Fruit fly (Drosophila melanogaster): Measurements from ENCODE around the gene CG14314.
A peak's percentile ranks its signal among the peaks of the same experiment; 100 is the strongest.

CG14314 gene

DNA sequence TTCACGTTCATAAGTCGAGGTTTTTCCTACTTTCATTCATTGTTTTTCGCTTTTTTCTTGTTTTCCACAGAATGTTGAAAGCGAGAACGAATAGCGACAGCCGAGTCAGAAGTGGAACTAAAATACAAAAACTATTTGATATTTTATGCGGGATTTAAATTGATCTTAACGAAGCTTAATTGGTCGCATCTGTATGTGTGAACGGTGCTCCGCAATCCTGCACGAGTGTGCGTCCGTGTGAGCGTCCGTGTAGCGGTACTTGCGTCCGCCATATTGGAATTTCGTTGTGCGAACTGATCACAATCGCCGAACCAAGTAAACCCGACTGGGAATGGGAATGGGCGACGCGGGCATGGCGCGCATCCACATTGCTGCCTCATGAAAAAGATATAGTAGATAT lies 16.2 kb downstream of the CG14314 start:
- TF ChIP-seq CG12942 (GFP tag; optimal IDR thresholded peaks at IDR 0.05) (no peak), phol (tag; optimal IDR thresholded peaks at IDR 0.05) (peak; percentile 70), CG17802 (tag; optimal IDR thresholded peaks at IDR 0.05) (peak; percentile 92), cg (GFP tag; optimal IDR thresholded peaks at IDR 0.05) (peak; percentile 22), gcm (GFP tag; optimal IDR thresholded peaks at IDR 0.05) (peak; percentile 48), CG10431 (GFP tag; optimal IDR thresholded peaks at IDR 0.05) (no peak), CG10462 (GFP tag; optimal IDR thresholded peaks at IDR 0.05) (no peak), pfk (GFP tag; optimal IDR thresholded peaks at IDR 0.05) (no peak), sens (GFP tag) (peak; percentile 16)

DNA sequence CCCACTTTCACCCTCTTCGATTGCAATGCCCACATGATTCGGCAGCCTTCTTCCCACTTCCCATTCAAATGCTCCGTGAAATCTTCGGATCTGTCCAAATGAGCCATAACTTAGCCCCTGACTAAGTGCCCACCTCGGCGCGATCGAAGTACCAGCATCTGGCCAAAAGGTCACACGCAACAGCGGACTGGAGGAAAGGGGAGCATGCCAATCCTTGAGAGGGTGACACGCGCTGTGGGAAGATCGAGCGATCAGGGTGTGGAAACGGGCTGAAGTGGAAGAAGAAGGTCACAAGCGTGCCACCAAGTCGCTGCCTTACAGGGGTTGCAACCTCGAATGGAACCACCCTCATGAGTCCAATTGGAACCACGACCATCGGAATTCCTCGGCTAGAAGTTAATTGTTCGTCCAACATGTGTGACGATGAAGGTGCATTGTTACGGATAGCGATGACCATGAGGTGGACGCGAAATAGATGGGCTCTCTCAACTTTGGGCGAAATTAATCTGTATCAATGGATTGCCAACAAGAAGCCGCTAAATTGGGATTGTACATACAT lies 18.8 kb downstream of the CG14314 start:
- TF ChIP-seq Ets65A (GFP tag) = peak; percentile 66
- peak; percentile 46 for TF ChIP-seq D (optimal IDR thresholded peaks at IDR 0.05)
- no peak for TF ChIP-seq D (GFP tag; optimal IDR thresholded peaks at IDR 0.05)
- TF ChIP-seq nom (GFP tag; optimal IDR thresholded peaks at IDR 0.05) = no peak
- TF ChIP-seq pros (GFP tag; optimal IDR thresholded peaks at IDR 0.05) = peak; percentile 81
- TF ChIP-seq CG5180 (GFP tag; optimal IDR thresholded peaks at IDR 0.05) = peak; percentile 86
- no peak for TF ChIP-seq Sin3A (optimal IDR thresholded peaks at IDR 0.05)
- peak; percentile 11 for TF ChIP-seq HLHmδ (GFP tag; optimal IDR thresholded peaks at IDR 0.05)
- peak in 1 of 2 experiments; percentile 29 for TF ChIP-seq tll (GFP tag; optimal IDR thresholded peaks at IDR 0.05)
- TF ChIP-seq nerfin-1 (tag; optimal IDR thresholded peaks at IDR 0.05) = peak; percentile 97
- peak; percentile 72 for TF ChIP-seq gcm (GFP tag; optimal IDR thresholded peaks at IDR 0.05)
- TF ChIP-seq insv (GFP tag; optimal IDR thresholded peaks at IDR 0.05) = peak in 1 of 2 experiments; percentile 84

DNA sequence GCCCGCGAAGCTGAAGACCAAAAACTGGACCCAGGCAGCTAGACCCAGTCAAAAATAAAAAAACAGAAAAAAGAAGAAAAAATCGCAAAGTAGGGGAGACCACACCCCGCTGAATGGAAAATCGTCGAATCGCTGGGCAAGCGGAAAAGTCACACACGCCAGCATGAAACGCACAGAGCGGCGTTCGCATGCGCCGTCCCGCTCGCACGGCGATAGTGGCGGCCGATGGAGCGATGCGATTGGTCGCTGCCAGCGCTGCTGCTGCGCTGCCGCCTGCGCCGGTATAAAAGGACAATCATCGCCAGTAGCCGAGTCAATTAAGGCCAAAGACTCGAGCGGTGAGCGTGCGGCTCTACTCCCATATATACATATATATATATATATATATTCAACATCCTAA lies 19.9 kb downstream of the CG14314 start, which contains the start of gene repo:
TSS of gene repo (plus strand) at position 314 of the 400 bp plus-strand sequence.
- TF ChIP-seq rib (GFP tag; IDR thresholded peaks at IDR 0.05) = no peak
- peak; percentile 31; the same call in 1 of the 2 replicates for TF ChIP-seq CG32532 (GFP tag; IDR thresholded peaks at IDR 0.05)
- peak; percentile 93 for TF ChIP-seq gcm (GFP tag; optimal IDR thresholded peaks at IDR 0.05)
- no peak for TF ChIP-seq Drgx (GFP tag; IDR thresholded peaks at IDR 0.05)
- no peak for TF ChIP-seq CG10209 (GFP tag; optimal IDR thresholded peaks at IDR 0.05)
- TF ChIP-seq CG2199 (GFP tag; IDR thresholded peaks at IDR 0.05) = 0 out of 3 replicates have a peak, but pooled peaks have one; percentile 53
- TF ChIP-seq Dref (GFP tag; IDR thresholded peaks at IDR 0.05) = peak; percentile 23; the same call in 1 of the 2 replicates
- peak; percentile 12 for TF ChIP-seq CG5180 (GFP tag; optimal IDR thresholded peaks at IDR 0.05)
- 0 out of 3 replicates have a peak, but pooled peaks have one; percentile 30 for TF ChIP-seq Opbp (GFP tag; IDR thresholded peaks at IDR 0.05; ENCODE audit: partially characterized antibody)
- peak; percentile 56; the same call in 2 of the 3 replicates for TF ChIP-seq CG6791 (GFP tag; IDR thresholded peaks at IDR 0.05; ENCODE audit: partially characterized antibody)
- no peak for TF ChIP-seq CG10462 (GFP tag; optimal IDR thresholded peaks at IDR 0.05)
- no peak for TF ChIP-seq dmrt99B (tag; optimal IDR thresholded peaks at IDR 0.05)
- TF ChIP-seq sim (GFP tag; IDR thresholded peaks at IDR 0.05) = no peak
- peak; percentile 19 for TF ChIP-seq repo (GFP tag; optimal IDR thresholded peaks at IDR 0.05)
- TF ChIP-seq Nf-YC (tag; optimal IDR thresholded peaks at IDR 0.05) = peak; percentile 98
- no peak for TF ChIP-seq crol (GFP tag; IDR thresholded peaks at IDR 0.05)
- no peak for TF ChIP-seq BEAF-32 (GFP tag; optimal IDR thresholded peaks at IDR 0.05)
- TF ChIP-seq pnt (GFP tag; optimal IDR thresholded peaks at IDR 0.05) = no peak
- TF ChIP-seq Nf-YB (GFP tag; optimal IDR thresholded peaks at IDR 0.05) = peak; percentile 99
- no peak for TF ChIP-seq CG6654 (GFP tag; optimal IDR thresholded peaks at IDR 0.05)
- no peak for TF ChIP-seq wor (GFP tag; IDR thresholded peaks at IDR 0.05)
- TF ChIP-seq chm (GFP tag; IDR thresholded peaks at IDR 0.05) = peak; percentile 25; the same call in 1 of the 2 replicates
- TF ChIP-seq tll (GFP tag; optimal IDR thresholded peaks at IDR 0.05) = peak in 1 of 2 experiments; percentile 51
- no peak for TF ChIP-seq Dp (GFP tag; optimal IDR thresholded peaks at IDR 0.05)
- TF ChIP-seq CG17612 (GFP tag; IDR thresholded peaks at IDR 0.05) = no peak
- TF ChIP-seq CG14710 (tag; optimal IDR thresholded peaks at IDR 0.05) = no peak
- TF ChIP-seq row (GFP tag; IDR thresholded peaks at IDR 0.05) = no peak
- TF ChIP-seq CG13296 (GFP tag; optimal IDR thresholded peaks at IDR 0.05) = no peak
- TF ChIP-seq schlank (tag; optimal IDR thresholded peaks at IDR 0.05) = no peak
- no peak for TF ChIP-seq Antp (GFP tag; optimal IDR thresholded peaks at IDR 0.05)
- peak; percentile 36; the same call in 1 of the 2 replicates for TF ChIP-seq CG32772 (GFP tag; IDR thresholded peaks at IDR 0.05)

Measured in whole organism, embryonic.